Worm (Caenorhabditis elegans): ENCODE results near the gene F12A10.6.

The F12A10.6 gene

DNA sequence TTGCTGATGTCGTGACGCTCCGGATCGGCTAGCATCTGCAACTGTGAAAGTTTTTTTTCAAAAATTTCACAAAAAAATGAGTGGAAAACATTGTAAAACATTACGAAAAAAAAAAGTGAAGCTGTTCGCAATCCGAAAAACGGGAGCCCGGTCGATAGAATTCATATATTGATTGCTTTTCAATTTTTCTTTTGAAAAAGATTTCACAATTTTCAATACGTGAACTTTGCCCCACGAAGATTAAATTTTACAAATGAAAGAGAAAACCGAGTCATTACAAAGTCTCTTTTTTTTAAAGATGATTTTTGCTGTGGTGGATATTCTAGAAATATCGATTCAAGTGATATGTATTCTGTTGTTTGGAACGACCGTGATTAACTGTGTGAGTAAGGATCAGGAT, at the start of gene F12A10.6:
F12A10.6 (minus strand) TSS at position 101 of the 400 bp plus-strand sequence.
- TF ChIP-seq crh-2 (tag; optimal IDR thresholded peaks at IDR 0.05) (no peak), nhr-10 (tag; optimal IDR thresholded peaks at IDR 0.05) (no peak), aly-2 (tag; optimal IDR thresholded peaks at IDR 0.05) (no peak), lin-11 (tag; optimal IDR thresholded peaks at IDR 0.05) (no peak), snpc-4 (tag; optimal IDR thresholded peaks at IDR 0.05) (no peak)

DNA sequence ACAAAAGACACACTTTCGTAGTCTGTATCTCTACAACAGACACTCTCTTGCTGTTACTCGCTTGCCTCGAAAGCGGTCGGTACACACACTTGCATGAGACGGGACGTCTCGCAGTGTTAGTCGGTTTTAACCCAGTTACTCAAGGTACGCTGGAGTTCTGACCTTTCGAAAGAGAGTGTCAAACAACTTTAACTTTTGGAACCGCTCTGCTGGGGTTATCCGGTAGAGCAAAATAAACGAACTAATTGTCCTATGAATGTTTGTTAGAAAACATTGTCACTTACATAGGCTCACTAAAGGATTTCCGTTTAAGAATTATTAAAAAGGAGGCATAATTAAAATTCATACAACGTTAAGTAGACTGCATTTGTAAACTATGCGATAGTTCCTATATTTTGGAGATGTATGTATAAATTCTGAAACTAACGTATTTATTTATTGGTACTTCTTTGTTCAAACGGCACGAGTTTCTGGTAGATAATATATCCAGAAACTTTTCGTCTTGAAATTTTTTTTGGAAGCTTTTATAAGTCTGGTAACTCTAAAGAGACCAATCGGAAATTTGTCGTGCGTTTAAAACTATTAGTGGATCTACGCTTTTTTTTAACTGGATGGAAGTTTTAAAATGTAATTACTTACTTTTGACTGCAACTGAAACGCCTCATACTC, 49.3 kb upstream of the F12A10.6 start:
- TF ChIP-seq mdl-1 (tag; optimal IDR thresholded peaks at IDR 0.05) (peak; percentile 88 to 92), elt-1 (tag; optimal IDR thresholded peaks at IDR 0.05) (no peak), gmeb-1 (tag; optimal IDR thresholded peaks at IDR 0.05) (peak; percentile 95), nhr-237 (tag; optimal IDR thresholded peaks at IDR 0.05) (peak; percentile 88), lsy-2 (tag; optimal IDR thresholded peaks at IDR 0.05) (peak; percentile 94 to 97), fos-1 (tag; optimal IDR thresholded peaks at IDR 0.05) (peak; percentile 98), lin-13 (GFP tag; optimal IDR thresholded peaks at IDR 0.05) (peak; percentile 98), nhr-25 (tag; optimal IDR thresholded peaks at IDR 0.05) (peak; percentile 97), unc-55 (GFP tag; optimal IDR thresholded peaks at IDR 0.05) (peak; percentile 99), R02D3.7 (tag; optimal IDR thresholded peaks at IDR 0.05) (peak; percentile 80), nhr-23 (tag; optimal IDR thresholded peaks at IDR 0.05) (no peak), C34F6.9 (tag; optimal IDR thresholded peaks at IDR 0.05) (peak; percentile 99), skn-1 (tag; optimal IDR thresholded peaks at IDR 0.05) (peak; percentile 92), sem-4 (tag; optimal IDR thresholded peaks at IDR 0.05) (peak; percentile 98), elt-3 (tag; optimal IDR thresholded peaks at IDR 0.05) (no peak), nhr-12 (tag; optimal IDR thresholded peaks at IDR 0.05) (peak; percentile 74), nhr-21 (tag; optimal IDR thresholded peaks at IDR 0.05) (peak; percentile 99), zag-1 (tag; optimal IDR thresholded peaks at IDR 0.05) (peak; percentile 98), egl-27 (tag; optimal IDR thresholded peaks at IDR 0.05) (peak; percentile 99), ztf-4 (tag; optimal IDR thresholded peaks at IDR 0.05) (peak; percentile 99), nhr-6 (tag; optimal IDR thresholded peaks at IDR 0.05) (peak; percentile 98), alr-1 (tag; optimal IDR thresholded peaks at IDR 0.05) (no peak), sma-3 (GFP tag; optimal IDR thresholded peaks at IDR 0.05) (peak; percentile 98), ama-1 (optimal IDR thresholded peaks at IDR 0.05) (peak; percentile 100), Y55F3AM.14 (GFP tag; optimal IDR thresholded peaks at IDR 0.05) (peak; percentile 95), nhr-10 (tag; optimal IDR thresholded peaks at IDR 0.05) (peak; percentile 95), lin-39 (tag; optimal IDR thresholded peaks at IDR 0.05) (peak; percentile 91), ztf-11 (tag; optimal IDR thresholded peaks at IDR 0.05) (peak; percentile 62), crh-2 (tag; optimal IDR thresholded peaks at IDR 0.05) (peak; percentile 99), F13H6.1 (tag; optimal IDR thresholded peaks at IDR 0.05) (peak; percentile 98), nhr-11 (tag; optimal IDR thresholded peaks at IDR 0.05) (peak; percentile 81), dmd-4 (tag; optimal IDR thresholded peaks at IDR 0.05) (peak; percentile 71), ZK546.5 (tag; optimal IDR thresholded peaks at IDR 0.05) (peak; percentile 58), lin-11 (tag; optimal IDR thresholded peaks at IDR 0.05) (peak; percentile 98), nhr-77 (tag; optimal IDR thresholded peaks at IDR 0.05) (peak; percentile 65), ceh-82 (tag; optimal IDR thresholded peaks at IDR 0.05) (peak; percentile 87), unc-62 (GFP tag; optimal IDR thresholded peaks at IDR 0.05) (peak; percentile 86), peb-1 (tag; optimal IDR thresholded peaks at IDR 0.05) (peak; percentile 59), aly-2 (tag; optimal IDR thresholded peaks at IDR 0.05) (peak; percentile 100), unc-39 (tag; optimal IDR thresholded peaks at IDR 0.05) (peak; percentile 76), sma-9 (GFP tag; optimal IDR thresholded peaks at IDR 0.05) (peak; percentile 99), sma-9 (tag; optimal IDR thresholded peaks at IDR 0.05) (peak; percentile 73), ztf-1 (GFP tag; conservative IDR thresholded peaks at IDR 0.05) (no peak), snpc-4 (tag; optimal IDR thresholded peaks at IDR 0.05) (peak; percentile 100), mbf-1 (tag; optimal IDR thresholded peaks at IDR 0.05) (peak; percentile 61), nhr-129 (tag; optimal IDR thresholded peaks at IDR 0.05) (peak; percentile 99), ceh-16 (tag; optimal IDR thresholded peaks at IDR 0.05) (peak; percentile 93), mab-5 (tag; optimal IDR thresholded peaks at IDR 0.05) (peak; percentile 96), blmp-1 (tag; optimal IDR thresholded peaks at IDR 0.05; ENCODE audit: insufficient read depth) (peak; percentile 90)

Measured in whole organism, L2 larva.